Worm (Caenorhabditis elegans) whole organism, midembryonic: Measurements from ENCODE around the gene sna-3.

ENCODE experiments used
- T22C8.4 ChIP-seq: fragments of 200-800 bp; sonication (Bioruptor generic); IDR thresholded peaks from 2 replicates; pipeline ENCODE4 v1.3.6; 2022; ENCODE audit warnings: missing genetic modification characterization, missing compliant biosample characterization
- cog-1 ChIP-seq: sonication (generic microtip); optimal IDR thresholded peaks from 2 replicates; lab custom pipeline; 2016; ENCODE audit warnings: missing genetic modification characterization, missing compliant biosample characterization
- flt-1 ChIP-seq: fragments of 200-800 bp; sonication (Bioruptor generic); IDR thresholded peaks from 2 replicates; pipeline ENCODE4 v1.3.6; 2022; ENCODE audit warnings: missing genetic modification characterization, missing compliant biosample characterization
- klf-2 ChIP-seq: fragments of 200-800 bp; sonication (Bioruptor generic); conservative IDR thresholded peaks from 2 replicates; pipeline ENCODE4 v1.3.6; 2022; ENCODE audit warnings: missing genetic modification reagents, missing genetic modification characterization, missing compliant biosample characterization
- ref-1 ChIP-seq: fragments of 200-800 bp; sonication (Bioruptor generic); conservative IDR thresholded peaks from 2 replicates; pipeline ENCODE4 v1.3.6; 2022; ENCODE audit warnings: missing genetic modification reagents, missing genetic modification characterization, missing compliant biosample characterization
- tab-1 ChIP-seq: fragments of 200-800 bp; sonication (Bioruptor generic); IDR thresholded peaks from 2 replicates; pipeline ENCODE4 v1.3.6; 2022; ENCODE audit warnings: missing genetic modification characterization, missing compliant biosample characterization
- ztf-23 ChIP-seq: fragments of 200-800 bp; sonication (Bioruptor generic); IDR thresholded peaks from 2 replicates; pipeline ENCODE4 v1.3.6; 2022; ENCODE audit warnings: missing genetic modification reagents, missing genetic modification characterization, missing compliant biosample characterization

DNA sequence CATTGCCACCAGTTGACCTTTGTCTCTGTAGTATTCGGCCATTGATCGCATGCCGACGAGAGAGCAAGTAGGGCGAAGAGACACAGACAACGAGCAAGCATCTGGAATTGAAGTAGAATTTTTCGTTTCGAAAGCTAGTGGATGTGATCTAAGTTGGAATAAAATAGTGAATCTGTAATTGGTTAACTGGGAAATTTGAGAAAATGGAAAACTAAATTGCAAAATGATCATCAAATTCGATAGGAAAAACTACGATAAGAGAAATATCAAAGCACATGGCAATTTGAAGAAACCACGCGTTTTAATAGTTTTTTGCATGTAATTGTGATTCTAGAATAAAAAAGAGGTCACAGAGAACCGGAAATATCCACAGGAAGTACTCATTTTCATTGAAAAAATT is 29.2 kb downstream of the sna-3 start, which contains the start of gene F42A10.6:
- no peak for TF ChIP-seq ref-1 (GFP tag; lab: Robert Waterston, UW)
- TF ChIP-seq flt-1 (GFP tag; lab: Robert Waterston, UW) = no peak
- TF ChIP-seq klf-2 (GFP tag; lab: Robert Waterston, UW) = no peak
- no peak for TF ChIP-seq ztf-23 (GFP tag; lab: Robert Waterston, UW)
- no peak for TF ChIP-seq T22C8.4 (GFP tag; lab: Robert Waterston, UW)
- no peak for TF ChIP-seq tab-1 (GFP tag; lab: Robert Waterston, UW)
- no peak for TF ChIP-seq cog-1 (tag; lab: Kevin White, UChicago)
